Worm (Caenorhabditis elegans): ENCODE data around the gene hpo-39.

- TF ChIP-seq nhr-6 (tag; optimal IDR thresholded peaks at IDR 0.05) (no peak), nhr-25 (tag; optimal IDR thresholded peaks at IDR 0.05; ENCODE audit: borderline replicate concordance, insufficient read depth) (no peak), zag-1 (tag; optimal IDR thresholded peaks at IDR 0.05) (no peak), lin-39 (tag; optimal IDR thresholded peaks at IDR 0.05) (no peak), skn-1 (tag; optimal IDR thresholded peaks at IDR 0.05) (no peak)
Measured at ce11 chrV:4598489-4598888, 24.8 kb upstream of the hpo-39 start.
